Fruit fly (Drosophila melanogaster): Measurements from ENCODE around the gene by.

by gene

DNA sequence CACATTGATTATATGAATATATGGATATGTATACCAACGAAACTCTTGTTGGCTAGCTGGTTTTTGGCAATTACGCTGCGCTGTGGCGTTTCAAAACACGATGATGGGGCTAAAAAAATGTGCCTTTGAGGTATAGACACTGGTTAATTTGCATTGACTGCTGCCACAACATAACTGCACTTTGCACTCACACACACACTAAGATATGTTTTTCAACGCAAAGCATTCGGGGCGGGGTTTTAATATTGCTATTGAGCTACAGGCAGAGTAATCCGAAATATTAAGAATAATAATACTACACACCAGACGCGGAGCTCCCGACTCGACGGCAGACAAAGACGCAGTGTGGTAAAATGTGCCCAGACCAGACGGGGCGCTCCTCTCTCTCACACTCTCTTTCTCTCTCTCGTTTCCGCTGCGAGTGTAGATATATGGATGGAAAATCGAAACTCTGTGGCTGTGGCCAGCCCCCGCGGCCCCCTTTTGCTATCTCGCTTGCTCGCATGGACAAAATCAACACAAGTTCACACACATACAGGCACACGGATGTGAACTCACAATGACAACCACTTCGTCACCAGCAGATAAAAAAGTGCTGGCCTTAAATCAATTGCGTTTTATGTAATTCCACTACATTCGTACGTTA lies 18.3 kb upstream of the by start (continued):
- TF ChIP-seq gsb-n (tag; optimal IDR thresholded peaks at IDR 0.05) = no peak
- TF ChIP-seq Oli (tag; optimal IDR thresholded peaks at IDR 0.05) = no peak
- TF ChIP-seq kni (GFP tag; optimal IDR thresholded peaks at IDR 0.05) = peak; percentile 79
- TF ChIP-seq CG15269 (tag; optimal IDR thresholded peaks at IDR 0.05) = peak; percentile 4
- TF ChIP-seq insv (GFP tag; optimal IDR thresholded peaks at IDR 0.05) = peak in 1 of 2 experiments; percentile 12
- no peak for TF ChIP-seq Nf-YB (GFP tag; optimal IDR thresholded peaks at IDR 0.05)
- TF ChIP-seq fd102C (GFP tag; optimal IDR thresholded peaks at IDR 0.05) = no peak
- no peak for TF ChIP-seq mld (GFP tag; IDR thresholded peaks at IDR 0.05; ENCODE audit: partially characterized antibody)
- TF ChIP-seq B-H2 (GFP tag; optimal IDR thresholded peaks at IDR 0.05) = peak; percentile 50
- peak in 1 of 2 experiments; percentile 99 for TF ChIP-seq Hr78 (GFP tag; optimal IDR thresholded peaks at IDR 0.05)
- peak; percentile 68 for TF ChIP-seq her (GFP tag; optimal IDR thresholded peaks at IDR 0.05)
- TF ChIP-seq NC2α (GFP tag; optimal IDR thresholded peaks at IDR 0.05) = no peak
- TF ChIP-seq kah (GFP tag; optimal IDR thresholded peaks at IDR 0.05) = peak; percentile 96
- TF ChIP-seq bsh (GFP tag; optimal IDR thresholded peaks at IDR 0.05) = peak in 1 of 2 experiments; percentile 9
- peak; percentile 42 for TF ChIP-seq Nf-YC (tag; optimal IDR thresholded peaks at IDR 0.05)
- peak; percentile 23 for TF ChIP-seq CG33213 (GFP tag; optimal IDR thresholded peaks at IDR 0.05)
- TF ChIP-seq sc (optimal IDR thresholded peaks at IDR 0.05) = no peak
- TF ChIP-seq sc (GFP tag; optimal IDR thresholded peaks at IDR 0.05) = no peak
- peak; percentile 44 for TF ChIP-seq corto (GFP tag; optimal IDR thresholded peaks at IDR 0.05)
- peak; percentile 87 for TF ChIP-seq CG17912 (GFP tag; optimal IDR thresholded peaks at IDR 0.05)
- TF ChIP-seq CG1832 (GFP tag; optimal IDR thresholded peaks at IDR 0.05) = peak; percentile 90
- peak; percentile 36 for TF ChIP-seq exex (tag; optimal IDR thresholded peaks at IDR 0.05)
- peak; percentile 0 for TF ChIP-seq D19A (tag; optimal IDR thresholded peaks at IDR 0.05)
- TF ChIP-seq YL-1 (GFP tag; optimal IDR thresholded peaks at IDR 0.05) = peak; percentile 60
- TF ChIP-seq Trl (optimal IDR thresholded peaks at IDR 0.05) = peak; percentile 93 to 95
- TF ChIP-seq Trl (GFP tag; optimal IDR thresholded peaks at IDR 0.05) = peak; percentile 65
- TF ChIP-seq Mrtf (GFP tag; IDR thresholded peaks at IDR 0.05) = no peak
- peak; percentile 60 for TF ChIP-seq CG7928 (GFP tag; optimal IDR thresholded peaks at IDR 0.05)
- peak; percentile 56 for TF ChIP-seq Hand (GFP tag; optimal IDR thresholded peaks at IDR 0.05)
- no peak for TF ChIP-seq tll (GFP tag; optimal IDR thresholded peaks at IDR 0.05)
- TF ChIP-seq CkIIα-i1 (GFP tag; IDR thresholded peaks at IDR 0.05) = no peak
- peak; percentile 96 for TF ChIP-seq mirr (GFP tag; optimal IDR thresholded peaks at IDR 0.05)
- peak; percentile 5 for TF ChIP-seq CG6654 (GFP tag; optimal IDR thresholded peaks at IDR 0.05)
- TF ChIP-seq onecut (GFP tag; IDR thresholded peaks at IDR 0.05) = peak; percentile 98
- TF ChIP-seq Bdp1 (GFP tag; optimal IDR thresholded peaks at IDR 0.05) = peak; percentile 27
- peak; percentile 58 for TF ChIP-seq CG2678 (tag; optimal IDR thresholded peaks at IDR 0.05)
- peak; percentile 25 for TF ChIP-seq org-1 (GFP tag; optimal IDR thresholded peaks at IDR 0.05)
- no peak for TF ChIP-seq Elba2 (GFP tag; optimal IDR thresholded peaks at IDR 0.05)
- TF ChIP-seq wek (GFP tag; optimal IDR thresholded peaks at IDR 0.05) = peak; percentile 73
- TF ChIP-seq CG2889 (GFP tag; IDR thresholded peaks at IDR 0.05) = no peak
- no peak for TF ChIP-seq bbx (GFP tag; IDR thresholded peaks at IDR 0.05; ENCODE audit: partially characterized antibody)
- peak; percentile 65 for TF ChIP-seq fd64A (GFP tag; optimal IDR thresholded peaks at IDR 0.05)
- peak; percentile 37 for TF ChIP-seq maf-S (GFP tag; optimal IDR thresholded peaks at IDR 0.05)
- peak; percentile 49 for TF ChIP-seq pzg (GFP tag; optimal IDR thresholded peaks at IDR 0.05)
- TF ChIP-seq Taf1 (GFP tag; IDR thresholded peaks at IDR 0.05) = no peak
- TF ChIP-seq zf30C (GFP tag; optimal IDR thresholded peaks at IDR 0.05) = peak; percentile 0
- no peak for TF ChIP-seq Dek (tag; optimal IDR thresholded peaks at IDR 0.05)
- TF ChIP-seq Awh (GFP tag; IDR thresholded peaks at IDR 0.05) = no peak
- peak; percentile 24 for TF ChIP-seq ATbp (GFP tag; optimal IDR thresholded peaks at IDR 0.05)
